Worm (Caenorhabditis elegans) whole organism, L4/young adult: Measurements from ENCODE around the gene D1086.7.

Experiments used
- W03F9.2 ChIP-seq: fragments of 150-350 bp; optimal IDR thresholded peaks from 2 replicates; lab custom pipeline; 2014; ENCODE audit warnings: missing biosample characterization, missing genetic modification characterization
- dao-5 ChIP-seq: sonication (generic microtip); optimal IDR thresholded peaks from 2 replicates; lab custom pipeline; 2016; ENCODE audit warnings: missing genotype, missing genetic modification characterization, moderate library complexity, missing compliant biosample characterization
- him-1 ChIP-seq: sonication (generic microtip); optimal IDR thresholded peaks from 2 replicates; lab custom pipeline; 2016; ENCODE audit warnings: missing genotype, missing genetic modification reagents, missing genetic modification characterization, missing compliant biosample characterization

The D1086.7 gene

DNA sequence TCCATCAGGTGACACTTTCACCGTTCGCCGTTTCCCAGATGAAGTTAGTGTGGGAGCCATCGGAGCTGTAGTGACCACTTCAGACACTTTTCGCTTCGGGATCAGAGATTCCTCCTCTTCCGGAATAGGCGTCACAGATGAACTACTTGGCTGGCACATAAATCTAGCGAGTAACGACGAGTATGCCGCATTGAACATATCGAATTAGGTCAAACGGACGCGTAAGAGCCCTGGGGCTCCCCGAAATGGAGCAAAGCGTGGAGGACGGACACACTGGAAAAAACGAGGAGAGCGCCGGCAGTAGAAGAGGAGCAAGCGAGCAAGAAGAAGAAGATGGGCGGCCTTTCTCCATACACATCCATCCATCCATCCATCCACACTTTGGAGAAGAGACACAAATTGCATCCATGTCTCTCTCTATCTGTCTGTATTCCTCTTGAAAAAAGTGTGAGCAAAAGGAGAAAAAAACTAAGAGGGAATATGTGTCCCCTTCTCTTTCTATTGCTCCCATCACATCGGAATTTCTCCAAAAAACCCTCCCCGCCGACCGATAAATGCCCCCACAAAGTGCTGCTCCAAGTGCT lies 42.4 kb downstream of the D1086.7 start:
- no peak for TF ChIP-seq dao-5 (tag; lab: Kevin White, UChicago)
- TF ChIP-seq W03F9.2 (tag; lab: Kevin White, UChicago), result no peak
- TF ChIP-seq him-1 (tag; lab: Kevin White, UChicago), result no peak

DNA sequence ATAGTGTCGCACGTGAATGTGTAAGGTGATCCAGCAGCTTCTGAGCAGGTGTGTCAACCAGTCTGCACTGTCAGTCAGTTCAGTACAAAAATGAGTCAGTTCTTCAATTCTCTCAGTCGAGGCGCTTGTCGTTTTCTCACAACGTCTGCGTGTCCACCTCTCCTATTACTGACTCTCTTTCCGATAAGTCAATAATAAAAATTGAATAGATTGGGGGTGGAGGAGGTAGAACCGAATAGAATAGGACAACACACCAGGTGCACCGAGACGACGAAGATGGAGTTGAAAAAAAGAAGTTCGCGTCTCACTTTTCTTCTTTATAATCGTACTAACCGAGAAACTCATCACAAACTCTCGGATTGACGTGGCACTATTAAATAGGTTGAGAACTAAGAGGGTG lies 43.8 kb downstream of the D1086.7 start:
- TF ChIP-seq W03F9.2 (tag; lab: Kevin White, UChicago), result no peak
- no peak for TF ChIP-seq him-1 (tag; lab: Kevin White, UChicago)
- no peak for TF ChIP-seq dao-5 (tag; lab: Kevin White, UChicago)

ce11 chrV:14128858-14129257 lies 44.8 kb downstream of the D1086.7 start:
- TF ChIP-seq dao-5 (tag; lab: Kevin White, UChicago), result no peak
- no peak for TF ChIP-seq him-1 (tag; lab: Kevin White, UChicago)
- TF ChIP-seq W03F9.2 (tag; lab: Kevin White, UChicago), result no peak

- no peak for TF ChIP-seq dao-5 (tag; lab: Kevin White, UChicago)
- no peak for TF ChIP-seq him-1 (tag; lab: Kevin White, UChicago)
- TF ChIP-seq W03F9.2 (tag; lab: Kevin White, UChicago), result no peak
These were observed 46.2 kb downstream of the D1086.7 start for ce11 chrV:14130226-14130625.

- TF ChIP-seq him-1 (tag; lab: Kevin White, UChicago), result no peak
- TF ChIP-seq dao-5 (tag; lab: Kevin White, UChicago), result no peak
- no peak for TF ChIP-seq W03F9.2 (tag; lab: Kevin White, UChicago)
These were observed 49.1 kb downstream of the D1086.7 start for ce11 chrV:14133002-14133763.

ce11 chrV:14134757-14135441 lies 50.8 kb downstream of the D1086.7 start:
- TF ChIP-seq him-1 (tag; lab: Kevin White, UChicago) (no peak), dao-5 (tag; lab: Kevin White, UChicago) (no peak), W03F9.2 (tag; lab: Kevin White, UChicago) (no peak)
